Fruit fly (Drosophila melanogaster): Measurements from ENCODE around the gene Ptip.

DNA sequence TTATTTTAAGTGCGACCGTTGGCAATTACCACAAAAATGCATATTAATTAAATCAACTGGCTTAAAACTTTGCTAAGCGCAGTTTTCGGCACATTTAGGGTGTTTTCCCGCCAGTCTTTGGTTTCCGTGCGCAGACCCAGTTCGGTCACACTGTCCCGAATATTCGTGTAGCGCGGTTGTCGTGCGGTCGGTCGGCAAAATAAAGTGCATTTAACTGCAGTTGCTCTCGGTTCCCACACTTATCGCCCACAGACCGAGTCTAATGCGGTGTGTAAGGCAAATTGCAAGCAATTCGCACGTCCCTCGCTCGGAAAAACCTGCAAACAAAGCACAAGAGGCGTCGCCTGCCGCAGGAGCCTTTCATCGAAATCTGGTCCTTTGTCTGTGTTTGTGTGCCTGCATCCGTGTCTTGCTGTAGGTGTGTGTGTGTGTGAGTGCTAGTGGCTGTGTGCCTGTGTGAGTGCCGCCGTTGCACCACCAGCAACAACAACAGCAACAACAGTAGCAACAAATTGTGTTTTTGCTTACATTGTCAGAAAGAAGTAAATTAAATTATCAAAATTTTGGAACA is 24.2 kb upstream of the Ptip start, which contains the start of the genes CG13484 and Frl:
- TF ChIP-seq usp (GFP tag; optimal IDR thresholded peaks at IDR 0.05) (no peak), Dll (optimal IDR thresholded peaks at IDR 0.05) (no peak)
